Worm (Caenorhabditis elegans) whole organism, L1 larva: Measurements from ENCODE around the gene F25E2.2.
A peak's percentile ranks its signal among the peaks of the same experiment; 100 is the strongest.

Experiments
- C04F5.9 ChIP-seq: sonication (generic microtip); optimal IDR thresholded peaks from 2 replicates; lab custom pipeline; 2016; ENCODE audit warnings: missing genetic modification characterization, missing compliant biosample characterization
- C16A3.4 ChIP-seq: fragments of 150-350 bp; optimal IDR thresholded peaks from 2 replicates; lab custom pipeline; 2014; ENCODE audit warnings: missing biosample characterization, missing genetic modification characterization
- C34B4.2 ChIP-seq: sonication (generic microtip); optimal IDR thresholded peaks from 2 replicates; lab custom pipeline; 2017; ENCODE audit warnings: mild to moderate bottlenecking, missing genetic modification characterization, missing compliant biosample characterization
- F16B12.6 ChIP-seq: fragments of 150-350 bp; optimal IDR thresholded peaks from 2 replicates; lab custom pipeline; 2014; ENCODE audit warnings: missing biosample characterization, missing genetic modification characterization
- Y116A8C.19 ChIP-seq: sonication (generic microtip); optimal IDR thresholded peaks from 2 replicates; lab custom pipeline; 2016; ENCODE audit warnings: missing compliant biosample characterization, missing genetic modification characterization, borderline replicate concordance
- aha-1 ChIP-seq: fragments of 150-350 bp; optimal IDR thresholded peaks from 2 replicates; lab custom pipeline; 2014; ENCODE audit warnings: missing biosample characterization, missing genetic modification characterization
- alr-1 ChIP-seq: fragments of 200-800 bp; sonication (Bioruptor generic); optimal IDR thresholded peaks from 2 replicates; lab custom pipeline; 2018; ENCODE audit warnings: borderline replicate concordance, mild to moderate bottlenecking, missing genetic modification characterization, missing compliant biosample characterization
- aly-2 ChIP-seq: fragments of 150-350 bp; optimal IDR thresholded peaks from 2 replicates; lab custom pipeline; 2014; ENCODE audit warnings: missing biosample characterization, missing genetic modification characterization
- ama-1 ChIP-seq: fragments of 150-350 bp; optimal IDR thresholded peaks from 2 replicates; lab custom pipeline; 2014
- blmp-1 ChIP-seq: fragments of 150-350 bp; optimal IDR thresholded peaks from 2 replicates; lab custom pipeline; 2014; ENCODE audit warnings: missing biosample characterization, missing genetic modification characterization
- ceh-63 ChIP-seq: fragments of 200-800 bp; sonication (Bioruptor generic); optimal IDR thresholded peaks from 2 replicates; lab custom pipeline; 2018; ENCODE audit warnings: mild to moderate bottlenecking, missing genetic modification characterization, missing compliant biosample characterization
- ceh-8 ChIP-seq: fragments of 200-800 bp; sonication (Bioruptor generic); optimal IDR thresholded peaks from 2 replicates; lab custom pipeline; 2018; ENCODE audit warnings: mild to moderate bottlenecking, missing genetic modification characterization, moderate library complexity, missing compliant biosample characterization
- ceh-88 ChIP-seq: fragments of 200-800 bp; sonication (Bioruptor generic); IDR thresholded peaks from 2 replicates; pipeline ENCODE4 v1.3.6; 2022; ENCODE audit warnings: missing genetic modification characterization, missing compliant biosample characterization
- ces-1 ChIP-seq: fragments of 150-350 bp; optimal IDR thresholded peaks from 2 replicates; lab custom pipeline; 2014; ENCODE audit warnings: missing biosample characterization, missing genetic modification reagents, missing genetic modification characterization
- dpl-1 ChIP-seq, 3 experiments: fragments of 150-350 bp in 2 of 3; sonication (generic microtip) in 1 of 3; optimal IDR thresholded peaks; 2 replicates each; lab custom pipeline; 2014 to 2017; ENCODE audit warnings: missing biosample characterization in 3 of 3, missing genetic modification characterization in 3 of 3, missing genetic modification reagents in 3 of 3
- efl-3 ChIP-seq: fragments of 200-800 bp; sonication (Bioruptor generic); optimal IDR thresholded peaks from 2 replicates; lab custom pipeline; 2018; ENCODE audit warnings: mild to moderate bottlenecking, missing genetic modification characterization, missing compliant biosample characterization
- elt-2 ChIP-seq: sonication (generic microtip); optimal IDR thresholded peaks from 2 replicates; lab custom pipeline; 2016; ENCODE audit warnings: missing genetic modification characterization, mild to moderate bottlenecking, inconsistent platforms, missing compliant biosample characterization, missing genetic modification reagents
- elt-3 ChIP-seq, 6 experiments: fragments of 150-350 bp in 1 of 6; sonication (generic microtip); optimal IDR thresholded peaks; 2 replicates each; lab custom pipeline; 2017 to 2018; ENCODE audit warnings: missing biosample characterization in 6 of 6, missing genetic modification characterization in 6 of 6, inconsistent platforms in 1 of 6
- ets-5 ChIP-seq: fragments of 200-800 bp; sonication (Bioruptor generic); IDR thresholded peaks from 2 replicates; pipeline ENCODE4 v1.3.6; 2022; ENCODE audit warnings: missing genetic modification characterization, missing compliant biosample characterization
- fkh-10 ChIP-seq: sonication (generic microtip); optimal IDR thresholded peaks from 2 replicates; lab custom pipeline; 2017; ENCODE audit warnings: missing biosample characterization, missing genetic modification reagents, missing genetic modification characterization
- fkh-4 ChIP-seq: sonication (generic microtip); optimal IDR thresholded peaks from 2 replicates; lab custom pipeline; 2016; ENCODE audit warnings: missing compliant biosample characterization, missing genetic modification characterization, borderline replicate concordance
- fkh-8 ChIP-seq: sonication (generic microtip); optimal IDR thresholded peaks from 2 replicates; lab custom pipeline; 2016; ENCODE audit warnings: mild to moderate bottlenecking, missing genetic modification characterization, missing compliant biosample characterization
- fos-1 ChIP-seq: fragments of 150-350 bp; optimal IDR thresholded peaks from 2 replicates; lab custom pipeline; 2014; ENCODE audit warnings: missing biosample characterization, missing genetic modification characterization
- hlh-4 ChIP-seq: sonication (generic microtip); optimal IDR thresholded peaks from 2 replicates; lab custom pipeline; 2016; ENCODE audit warnings: mild to moderate bottlenecking, missing genetic modification characterization, missing compliant biosample characterization
- isw-1 ChIP-seq: fragments of 200-800 bp; sonication (Bioruptor generic); IDR thresholded peaks from 2 replicates; pipeline ENCODE4 v1.3.6; 2022; ENCODE audit warnings: missing genetic modification characterization, missing compliant biosample characterization
- jun-1 ChIP-seq: fragments of 150-350 bp; optimal IDR thresholded peaks from 2 replicates; lab custom pipeline; 2014; ENCODE audit warnings: missing biosample characterization, missing genetic modification reagents, missing genetic modification characterization
- lin-35 ChIP-seq, 2 experiments: fragments of 150-350 bp; optimal IDR thresholded peaks; 2 replicates each; lab custom pipeline; 2014; ENCODE audit warnings: missing biosample characterization in 2 of 2, missing genetic modification characterization in 2 of 2, missing genetic modification reagents in 2 of 2
- lin-39 ChIP-seq: fragments of 150-350 bp; optimal IDR thresholded peaks from 2 replicates; lab custom pipeline; 2014; ENCODE audit warnings: missing biosample characterization, missing genetic modification reagents, missing genetic modification characterization
- lir-3 ChIP-seq: sonication (generic microtip); optimal IDR thresholded peaks from 2 replicates; lab custom pipeline; 2016; ENCODE audit warnings: mild to moderate bottlenecking, missing genetic modification characterization, moderate library complexity, missing compliant biosample characterization; ENCODE audit not compliant: poor library complexity
- mab-9 ChIP-seq: fragments of 200-800 bp; sonication (Bioruptor generic); IDR thresholded peaks from 2 replicates; pipeline ENCODE4 v1.3.6; 2022; ENCODE audit warnings: missing genetic modification reagents, missing genetic modification characterization, missing compliant biosample characterization
- mdl-1 ChIP-seq, 2 experiments: fragments of 150-350 bp; optimal IDR thresholded peaks; 2 replicates each; lab custom pipeline; 2014 to 2017; ENCODE audit warnings: missing biosample characterization in 2 of 2, missing genetic modification characterization in 2 of 2, inconsistent platforms in 1 of 2
- mef-2 ChIP-seq: fragments of 150-350 bp; optimal IDR thresholded peaks from 2 replicates; lab custom pipeline; 2014; ENCODE audit warnings: missing biosample characterization, missing genetic modification characterization
- nhr-12 ChIP-seq: sonication (generic microtip); optimal IDR thresholded peaks from 2 replicates; lab custom pipeline; 2017; ENCODE audit warnings: missing biosample characterization, missing genetic modification characterization
- nhr-19 ChIP-seq: fragments of 200-800 bp; sonication (Bioruptor generic); conservative IDR thresholded peaks from 2 replicates; pipeline ENCODE4 v1.3.6; 2022; ENCODE audit warnings: missing genetic modification characterization, missing compliant biosample characterization
- nhr-20 ChIP-seq: sonication (generic microtip); optimal IDR thresholded peaks from 2 replicates; lab custom pipeline; 2016; ENCODE audit warnings: mild to moderate bottlenecking, missing genetic modification characterization, missing compliant biosample characterization
- nhr-28 ChIP-seq: fragments of 150-350 bp; optimal IDR thresholded peaks from 2 replicates; lab custom pipeline; 2014; ENCODE audit warnings: missing biosample characterization, missing genetic modification characterization
- nhr-47 ChIP-seq: sonication (generic microtip); optimal IDR thresholded peaks from 2 replicates; lab custom pipeline; 2016; ENCODE audit warnings: mild to moderate bottlenecking, missing genetic modification characterization, moderate library complexity, missing compliant biosample characterization
- nhr-76 ChIP-seq: sonication (generic microtip); optimal IDR thresholded peaks from 2 replicates; lab custom pipeline; 2017; ENCODE audit warnings: missing biosample characterization, missing genetic modification characterization
- nhr-77 ChIP-seq: fragments of 150-350 bp; optimal IDR thresholded peaks from 2 replicates; lab custom pipeline; 2014; ENCODE audit warnings: missing biosample characterization, missing genetic modification characterization
- nhr-84 ChIP-seq: sonication (generic microtip); optimal IDR thresholded peaks from 2 replicates; lab custom pipeline; 2017; ENCODE audit warnings: missing biosample characterization, missing genetic modification characterization
- pag-3 ChIP-seq: sonication (generic microtip); optimal IDR thresholded peaks from 2 replicates; lab custom pipeline; 2017; ENCODE audit warnings: missing genetic modification characterization, mild to moderate bottlenecking, missing compliant biosample characterization, antibody characterized with exemption, borderline replicate concordance; ENCODE audit not compliant: insufficient read depth
- rnt-1 ChIP-seq: sonication (generic microtip); optimal IDR thresholded peaks from 2 replicates; lab custom pipeline; 2016; ENCODE audit warnings: mild to moderate bottlenecking, missing genetic modification characterization, moderate library complexity, missing compliant biosample characterization
- skn-1 ChIP-seq: fragments of 150-350 bp; optimal IDR thresholded peaks from 2 replicates; lab custom pipeline; 2014; ENCODE audit warnings: missing biosample characterization, missing genetic modification characterization
- snu-23 ChIP-seq: sonication (generic microtip); optimal IDR thresholded peaks from 2 replicates; lab custom pipeline; 2016; ENCODE audit warnings: missing genetic modification characterization, missing compliant biosample characterization
- tbx-2 ChIP-seq: sonication (generic microtip); optimal IDR thresholded peaks from 2 replicates; lab custom pipeline; 2016; ENCODE audit warnings: missing genetic modification characterization, missing compliant biosample characterization
- tlp-1 ChIP-seq: fragments of 150-350 bp; optimal IDR thresholded peaks from 2 replicates; lab custom pipeline; 2014; ENCODE audit warnings: missing biosample characterization, missing genetic modification characterization
- unc-30 ChIP-seq: sonication (generic microtip); optimal IDR thresholded peaks from 2 replicates; lab custom pipeline; 2017; ENCODE audit warnings: missing biosample characterization, missing genetic modification characterization
- unc-62 ChIP-seq: fragments of 150-350 bp; optimal IDR thresholded peaks from 2 replicates; lab custom pipeline; 2014; ENCODE audit warnings: missing biosample characterization, missing genetic modification reagents, missing genetic modification characterization
- unc-98 ChIP-seq: fragments of 200-800 bp; sonication (Bioruptor generic); IDR thresholded peaks from 2 replicates; pipeline ENCODE4 v1.3.6; 2022; ENCODE audit warnings: missing genetic modification characterization, missing compliant biosample characterization
- vab-15 ChIP-seq: sonication (generic microtip); optimal IDR thresholded peaks from 2 replicates; lab custom pipeline; 2017; ENCODE audit warnings: missing genotype, mild to moderate bottlenecking, missing genetic modification characterization, missing compliant biosample characterization
- zip-4 ChIP-seq: fragments of 200-800 bp; sonication (Bioruptor generic); optimal IDR thresholded peaks from 2 replicates; lab custom pipeline; 2018; ENCODE audit warnings: mild to moderate bottlenecking, missing genetic modification characterization, moderate library complexity, missing compliant biosample characterization
- ztf-11 ChIP-seq, 2 experiments: sonication (generic microtip); optimal IDR thresholded peaks; 2 replicates each; lab custom pipeline; 2016 to 2017; ENCODE audit warnings: missing genetic modification characterization in 2 of 2, missing biosample characterization in 1 of 2, missing compliant biosample characterization in 1 of 2

The F25E2.2 gene

ce11 chrX:768061-768646, 42.4 kb downstream of the F25E2.2 start, which contains the start of the genes trap-2 and ile-2 (continued):
- TF ChIP-seq nhr-28: no peak
- no peak for TF ChIP-seq efl-3 (GFP tag; lab: Kevin White, UChicago)
- TF ChIP-seq elt-2 (tag; lab: Kevin White, UChicago): peak; percentile 56
- TF ChIP-seq rnt-1 (tag; lab: Kevin White, UChicago): peak; percentile 93
- TF ChIP-seq isw-1 (GFP tag; lab: Robert Waterston, UW): peak; percentile 75
- no peak for TF ChIP-seq aly-2 (tag; lab: Kevin White, UChicago)
- TF ChIP-seq skn-1: peak; percentile 99
- TF ChIP-seq nhr-76 (tag; lab: Kevin White, UChicago): no peak
- no peak for TF ChIP-seq ces-1 (GFP tag; lab: Kevin White, UChicago)
- TF ChIP-seq unc-98 (GFP tag; lab: Robert Waterston, UW): no peak
- peak; percentile 52; the same call in 1 of the 2 replicates for TF ChIP-seq mab-9
- TF ChIP-seq blmp-1 (tag; lab: Kevin White, UChicago): peak; percentile 94
- TF ChIP-seq tlp-1 (tag; lab: Kevin White, UChicago): no peak
- TF ChIP-seq nhr-77 (tag; lab: Kevin White, UChicago): peak; percentile 91
- TF ChIP-seq ama-1 (lab: Kevin White, UChicago): no peak
- peak; percentile 34 for TF ChIP-seq ceh-8 (GFP tag; lab: Kevin White, UChicago)
- peak; percentile 65 for TF ChIP-seq vab-15 (tag; lab: Kevin White, UChicago)
- no peak for TF ChIP-seq alr-1
- TF ChIP-seq nhr-19: peak; percentile 90
- TF ChIP-seq F16B12.6: peak; percentile 68
- TF ChIP-seq nhr-12: no peak
- TF ChIP-seq jun-1 (tag; lab: Kevin White, UChicago): peak; percentile 90
- no peak for TF ChIP-seq mef-2 (tag; lab: Kevin White, UChicago)
- TF ChIP-seq aha-1 (tag; lab: Kevin White, UChicago): no peak
- peak; percentile 7 for TF ChIP-seq C04F5.9
- TF ChIP-seq C34B4.2: no peak
- TF ChIP-seq fos-1 (tag; lab: Kevin White, UChicago): peak; percentile 65
- peak; percentile 92 for TF ChIP-seq nhr-20 (tag; lab: Kevin White, UChicago)
- TF ChIP-seq unc-62 (GFP tag; lab: Kevin White, UChicago): no peak
- peak; percentile 93 for TF ChIP-seq nhr-47
- peak; percentile 14 for TF ChIP-seq zip-4
- TF ChIP-seq snu-23: peak; percentile 94
- TF ChIP-seq hlh-4 (tag; lab: Kevin White, UChicago): no peak
- TF ChIP-seq ceh-63 (GFP tag; lab: Kevin White, UChicago): no peak
- no peak for TF ChIP-seq pag-3
- no peak for TF ChIP-seq nhr-84 (tag; lab: Kevin White, UChicago)
- peak; percentile 64 for TF ChIP-seq lin-39 (tag; lab: Kevin White, UChicago)
- peak; percentile 69 for TF ChIP-seq fkh-10 (GFP tag; lab: Kevin White, UChicago)
- TF ChIP-seq dpl-1 (GFP tag; optimal IDR thresholded peaks at IDR 0.05; lab: Kevin White, UChicago): peak; percentile 65 to 69 (median 68)
- peak; percentile 60 for TF ChIP-seq lir-3 (tag; lab: Kevin White, UChicago)
- TF ChIP-seq elt-3 (tag; optimal IDR thresholded peaks at IDR 0.05; lab: Kevin White, UChicago): peak in 3 of 6 experiments; percentile 79 to 85 (median 80)
- TF ChIP-seq fkh-4 (tag; lab: Kevin White, UChicago): no peak
- TF ChIP-seq mdl-1 (tag; optimal IDR thresholded peaks at IDR 0.05; lab: Kevin White, UChicago): peak in 1 of 2 experiments; percentile 93
- peak; percentile 85 to 88 for TF ChIP-seq lin-35 (GFP tag; optimal IDR thresholded peaks at IDR 0.05; lab: Kevin White, UChicago)
- peak; percentile 88 for TF ChIP-seq tbx-2 (tag; lab: Kevin White, UChicago)
- peak in 1 of 2 experiments; percentile 40 for TF ChIP-seq ztf-11 (tag; optimal IDR thresholded peaks at IDR 0.05; lab: Kevin White, UChicago)
- TF ChIP-seq Y116A8C.19 (tag; lab: Kevin White, UChicago): no peak
- no peak for TF ChIP-seq unc-30 (tag; lab: Kevin White, UChicago)
- peak; percentile 55; the same call in 1 of the 2 replicates for TF ChIP-seq ceh-88 (GFP tag; lab: Robert Waterston, UW)
- TF ChIP-seq ets-5 (GFP tag; lab: Robert Waterston, UW): no peak
- TF ChIP-seq C16A3.4 (tag; lab: Kevin White, UChicago): peak; percentile 94
- TF ChIP-seq fkh-8 (tag; lab: Kevin White, UChicago): peak; percentile 93
